Fruit fly (Drosophila melanogaster): Measurements from ENCODE around the gene CG9459.

The CG9459 gene

dm6 chr3R:9800644-9801330 lies 17.4 kb downstream of the CG9459 start, which contains the start of the genes CG9467 and CG8526 (continued):
- no peak for TF ChIP-seq CG2875 (GFP tag; optimal IDR thresholded peaks at IDR 0.05)
- TF ChIP-seq CG33557 (GFP tag; optimal IDR thresholded peaks at IDR 0.05) = peak; percentile 47
- peak; percentile 50 for TF ChIP-seq CG10654 (GFP tag; optimal IDR thresholded peaks at IDR 0.05)
- 0 out of 3 replicates have a peak, but pooled peaks have one; percentile 43 for TF ChIP-seq CG11560 (tag; IDR thresholded peaks at IDR 0.05)
- no peak for TF ChIP-seq CG14965 (GFP tag; optimal IDR thresholded peaks at IDR 0.05; ENCODE audit: borderline replicate concordance)
- no peak for TF ChIP-seq BtbVII (GFP tag; optimal IDR thresholded peaks at IDR 0.05)
- TF ChIP-seq da (GFP tag; optimal IDR thresholded peaks at IDR 0.05) = no peak
- peak; percentile 77 for TF ChIP-seq CG2116 (GFP tag; optimal IDR thresholded peaks at IDR 0.05)
- TF ChIP-seq CG15011 (GFP tag; optimal IDR thresholded peaks at IDR 0.05) = no peak
- TF ChIP-seq Dip3 (GFP tag; optimal IDR thresholded peaks at IDR 0.05) = peak; percentile 15
- TF ChIP-seq ap (GFP tag; IDR thresholded peaks at IDR 0.05) = no peak
- no peak for TF ChIP-seq scrt (GFP tag; optimal IDR thresholded peaks at IDR 0.05)
- peak; percentile 54 for TF ChIP-seq CG15073 (GFP tag; optimal IDR thresholded peaks at IDR 0.05)
- no peak for TF ChIP-seq gce (GFP tag; IDR thresholded peaks at IDR 0.05)
- peak in 1 of 2 experiments; percentile 44 for TF ChIP-seq tll (GFP tag; optimal IDR thresholded peaks at IDR 0.05)
- TF ChIP-seq Pdp1 (GFP tag; optimal IDR thresholded peaks at IDR 0.05) = no peak
- TF ChIP-seq row (GFP tag; IDR thresholded peaks at IDR 0.05) = peak; percentile 97
- peak; percentile 10 for TF ChIP-seq tx (GFP tag; optimal IDR thresholded peaks at IDR 0.05)
- no peak for TF ChIP-seq CG12299 (tag; optimal IDR thresholded peaks at IDR 0.05)
- no peak for TF ChIP-seq exex (tag; optimal IDR thresholded peaks at IDR 0.05)
- no peak for TF ChIP-seq HmgD (GFP tag; optimal IDR thresholded peaks at IDR 0.05)
- TF ChIP-seq CG12769 (tag; optimal IDR thresholded peaks at IDR 0.05) = no peak
- no peak for TF ChIP-seq CG12071 (GFP tag; optimal IDR thresholded peaks at IDR 0.05)
- TF ChIP-seq Bgb (GFP tag; IDR thresholded peaks at IDR 0.05; ENCODE audit: partially characterized antibody) = peak; percentile 51; the same call in 1 of the 2 replicates
- peak; percentile 61 for TF ChIP-seq CG1602 (GFP tag; optimal IDR thresholded peaks at IDR 0.05)
- TF ChIP-seq ssp (GFP tag; IDR thresholded peaks at IDR 0.05) = peak; percentile 61
- TF ChIP-seq CG11085 (GFP tag; IDR thresholded peaks at IDR 0.05) = 0 out of 2 replicates have a peak, but pooled peaks have one; percentile 52
- TF ChIP-seq CG13424 (tag; optimal IDR thresholded peaks at IDR 0.05) = peak; percentile 82
- TF ChIP-seq Rfx (GFP tag; IDR thresholded peaks at IDR 0.05) = peak; percentile 68; the same call in 1 of the 2 replicates
- TF ChIP-seq Deaf1 (tag; optimal IDR thresholded peaks at IDR 0.05) = no peak
- TF ChIP-seq tap (tag; optimal IDR thresholded peaks at IDR 0.05) = no peak
- TF ChIP-seq nau (GFP tag; optimal IDR thresholded peaks at IDR 0.05) = no peak
- TF ChIP-seq en (GFP tag; optimal IDR thresholded peaks at IDR 0.05) = no peak
- 0 out of 2 replicates have a peak, but pooled peaks have one; percentile 9 for TF ChIP-seq sens-2 (GFP tag; IDR thresholded peaks at IDR 0.05)
- TF ChIP-seq chn (GFP tag; optimal IDR thresholded peaks at IDR 0.05) = peak; percentile 44
- peak; percentile 25 for TF ChIP-seq CG18476 (GFP tag; optimal IDR thresholded peaks at IDR 0.05)
- no peak for TF ChIP-seq CG1024 (GFP tag; IDR thresholded peaks at IDR 0.05)
- TF ChIP-seq CG6654 (GFP tag; optimal IDR thresholded peaks at IDR 0.05) = no peak
- TF ChIP-seq CG4328 (GFP tag; optimal IDR thresholded peaks at IDR 0.05) = no peak
- TF ChIP-seq repo (GFP tag; optimal IDR thresholded peaks at IDR 0.05) = no peak
- no peak for TF ChIP-seq CG7839 (tag; optimal IDR thresholded peaks at IDR 0.05)
- TF ChIP-seq dm (GFP tag; optimal IDR thresholded peaks at IDR 0.05) = no peak
- peak; percentile 53; the same call in 1 of the 2 replicates for TF ChIP-seq Xrp1 (GFP tag; IDR thresholded peaks at IDR 0.05)
- TF ChIP-seq CG9876 (GFP tag; optimal IDR thresholded peaks at IDR 0.05) = no peak
- no peak for TF ChIP-seq ERR (GFP tag; optimal IDR thresholded peaks at IDR 0.05)
- peak; percentile 88 for TF ChIP-seq Sry-δ (GFP tag; optimal IDR thresholded peaks at IDR 0.05)
- TF ChIP-seq lov (optimal IDR thresholded peaks at IDR 0.05) = no peak
- TF ChIP-seq lov (GFP tag; IDR thresholded peaks at IDR 0.05) = no peak
- TF ChIP-seq CG10959 (GFP tag; IDR thresholded peaks at IDR 0.05) = no peak
- peak; percentile 97 for TF ChIP-seq CG31441 (GFP tag; IDR thresholded peaks at IDR 0.05)

Data from whole organism, embryonic.